Worm (Caenorhabditis elegans) whole organism, L4 larva: ENCODE data around the gene cyp-13A2.

Source experiments
- F49E8.2 ChIP-seq: sonication (generic microtip); optimal IDR thresholded peaks from 2 replicates; lab custom pipeline; 2016; ENCODE audit warnings: missing compliant biosample characterization, mild to moderate bottlenecking, missing genetic modification characterization, borderline replicate concordance
- T20F7.1 ChIP-seq: fragments of 200-800 bp; sonication (Bioruptor generic); optimal IDR thresholded peaks from 2 replicates; lab custom pipeline; 2018; ENCODE audit warnings: mild to moderate bottlenecking, missing genetic modification characterization, missing compliant biosample characterization
- Y5F2A.4 ChIP-seq: fragments of 200-800 bp; sonication (Bioruptor generic); optimal IDR thresholded peaks from 2 replicates; lab custom pipeline; 2018; ENCODE audit warnings: mild to moderate bottlenecking, missing genetic modification characterization, missing compliant biosample characterization
- aha-1 ChIP-seq: fragments of 150-350 bp; peaks from one replicate; lab custom pipeline; 2014; ENCODE audit warnings: missing biosample characterization, missing genetic modification characterization
- attf-4 ChIP-seq: sonication (generic microtip); optimal IDR thresholded peaks from 3 replicates; lab custom pipeline; 2017; ENCODE audit warnings: missing biosample characterization, missing genetic modification characterization
- ceh-20 ChIP-seq: fragments of 200-800 bp; sonication (Bioruptor generic); IDR thresholded peaks from 2 replicates; pipeline ENCODE4 v1.3.6; 2022; ENCODE audit warnings: missing genetic modification reagents, missing genetic modification characterization, missing compliant biosample characterization
- ceh-28 ChIP-seq: fragments of 150-350 bp; optimal IDR thresholded peaks from 2 replicates; lab custom pipeline; 2014; ENCODE audit warnings: missing biosample characterization, missing genetic modification reagents, missing genetic modification characterization
- cey-2 ChIP-seq: sonication (generic microtip); optimal IDR thresholded peaks from 3 replicates; lab custom pipeline; 2017; ENCODE audit warnings: missing genetic modification characterization, mild to moderate bottlenecking, missing compliant biosample characterization, antibody characterized with exemption, borderline replicate concordance; ENCODE audit not compliant: insufficient read depth
- daf-16 ChIP-seq, 3 experiments: sonication (generic microtip); optimal IDR thresholded peaks; 2 replicates each; lab custom pipeline; 2016 to 2017; ENCODE audit warnings: missing genetic modification characterization in 3 of 3, missing genetic modification reagents in 3 of 3, mild to moderate bottlenecking in 2 of 3, missing compliant biosample characterization in 2 of 3, missing biosample characterization in 1 of 3, moderate library complexity in 1 of 3
- dmd-6 ChIP-seq: fragments of 200-800 bp; sonication (Bioruptor generic); IDR thresholded peaks from 2 replicates; pipeline ENCODE4 v1.3.6; 2022; ENCODE audit warnings: missing genetic modification reagents, missing genetic modification characterization, missing compliant biosample characterization
- dve-1 ChIP-seq: sonication (generic microtip); optimal IDR thresholded peaks from 2 replicates; lab custom pipeline; 2017; ENCODE audit warnings: antibody characterized with exemption, mild to moderate bottlenecking, missing genetic modification characterization, missing compliant biosample characterization; ENCODE audit not compliant: insufficient read depth
- hlh-11 ChIP-seq: fragments of 200-800 bp; sonication (Bioruptor generic); optimal IDR thresholded peaks from 2 replicates; lab custom pipeline; 2018; ENCODE audit warnings: mild to moderate bottlenecking, missing genetic modification characterization, missing compliant biosample characterization
- hlh-30 ChIP-seq: sonication (generic microtip); optimal IDR thresholded peaks from 2 replicates; lab custom pipeline; 2017; ENCODE audit warnings: antibody characterized with exemption, mild to moderate bottlenecking, missing genetic modification characterization, missing compliant biosample characterization; ENCODE audit not compliant: insufficient read depth
- lim-7 ChIP-seq: fragments of 200-800 bp; sonication (Bioruptor generic); IDR thresholded peaks from 2 replicates; pipeline ENCODE4 v1.3.6; 2022; ENCODE audit warnings: missing genetic modification characterization, missing compliant biosample characterization
- lin-1 ChIP-seq: fragments of 200-800 bp; sonication (Bioruptor generic); IDR thresholded peaks from 2 replicates; pipeline ENCODE4 v1.3.6; 2022; ENCODE audit warnings: missing genetic modification reagents, missing genetic modification characterization, missing compliant biosample characterization
- mdl-1 ChIP-seq, 2 experiments: fragments of 150-350 bp in 1 of 2; sonication (generic microtip) in 1 of 2; optimal IDR thresholded peaks; 2 replicates each; lab custom pipeline; 2014 to 2017; ENCODE audit warnings: missing biosample characterization in 2 of 2, missing genetic modification characterization in 2 of 2
- mep-1 ChIP-seq: fragments of 150-350 bp; sonication (generic microtip); optimal IDR thresholded peaks from 3 replicates; lab custom pipeline; 2014; ENCODE audit warnings: missing biosample characterization, missing genetic modification characterization
- mxl-3 ChIP-seq: fragments of 200-800 bp; sonication (Bioruptor generic); optimal IDR thresholded peaks from 2 replicates; lab custom pipeline; 2018; ENCODE audit warnings: mild to moderate bottlenecking, missing genetic modification characterization, missing compliant biosample characterization
- nhr-10 ChIP-seq: fragments of 150-350 bp; optimal IDR thresholded peaks from 2 replicates; lab custom pipeline; 2014; ENCODE audit warnings: missing biosample characterization, missing genetic modification characterization
- nhr-102 ChIP-seq: sonication (generic microtip); optimal IDR thresholded peaks from 2 replicates; lab custom pipeline; 2016; ENCODE audit warnings: mild to moderate bottlenecking, missing genetic modification characterization, moderate library complexity, missing compliant biosample characterization
- nhr-25 ChIP-seq: sonication (generic microtip); optimal IDR thresholded peaks from 2 replicates; lab custom pipeline; 2017; ENCODE audit warnings: missing genetic modification characterization, mild to moderate bottlenecking, missing compliant biosample characterization, antibody characterized with exemption, moderate library complexity, borderline replicate concordance; ENCODE audit not compliant: insufficient read depth
- nhr-28 ChIP-seq: fragments of 150-350 bp; optimal IDR thresholded peaks from 2 replicates; lab custom pipeline; 2014; ENCODE audit warnings: missing biosample characterization, missing genetic modification characterization
- nhr-42 ChIP-seq: fragments of 200-800 bp; sonication (Bioruptor generic); IDR thresholded peaks from 2 replicates; pipeline ENCODE4 v1.3.6; 2022; ENCODE audit warnings: missing genetic modification characterization, missing compliant biosample characterization
- nhr-48 ChIP-seq: sonication (generic microtip); optimal IDR thresholded peaks from 2 replicates; lab custom pipeline; 2016; ENCODE audit warnings: mild to moderate bottlenecking, missing genetic modification characterization, missing compliant biosample characterization
- nhr-6 ChIP-seq: fragments of 150-350 bp; optimal IDR thresholded peaks from 2 replicates; lab custom pipeline; 2014; ENCODE audit warnings: missing biosample characterization, missing genetic modification characterization
- nhr-77 ChIP-seq: fragments of 150-350 bp; optimal IDR thresholded peaks from 2 replicates; lab custom pipeline; 2014; ENCODE audit warnings: missing biosample characterization, missing genetic modification characterization
- pha-4 ChIP-seq, 2 experiments: fragments of 150-350 bp in 1 of 2; fragments of 200-800 bp in 1 of 2; sonication (Bioruptor generic) in 1 of 2; IDR thresholded peaks in 1 of 2; optimal IDR thresholded peaks in 1 of 2; 2 replicates each; pipeline versions ENCODE4 v1.3.6 to Lab custom; 2014 to 2022; ENCODE audit warnings: missing genetic modification characterization in 2 of 2, missing genetic modification reagents in 2 of 2, missing biosample characterization in 1 of 2, missing compliant biosample characterization in 1 of 2
- pqm-1 ChIP-seq: sonication (generic microtip); optimal IDR thresholded peaks from 2 replicates; lab custom pipeline; 2017; ENCODE audit warnings: missing biosample characterization, missing genetic modification characterization
- spr-3 ChIP-seq: fragments of 200-800 bp; sonication (Bioruptor generic); optimal IDR thresholded peaks from 2 replicates; lab custom pipeline; 2018; ENCODE audit warnings: mild to moderate bottlenecking, missing genetic modification characterization, missing compliant biosample characterization
- tra-1 ChIP-seq: fragments of 200-800 bp; sonication (Bioruptor generic); IDR thresholded peaks from 2 replicates; pipeline ENCODE4 v1.3.6; 2022; ENCODE audit warnings: missing genetic modification reagents, missing genetic modification characterization, missing compliant biosample characterization
- unc-62 ChIP-seq, 3 experiments: fragments of 150-350 bp in 1 of 3; sonication (generic microtip); optimal IDR thresholded peaks in 2 of 3; peaks in 1 of 3; 1 replicate in 1 of 3; 2 replicates in 2 of 3; lab custom pipeline; 2014 to 2017; ENCODE audit warnings: missing biosample characterization in 3 of 3, missing genetic modification characterization in 3 of 3, missing genetic modification reagents in 3 of 3, missing genotype in 1 of 3
- zfp-2 ChIP-seq: sonication (generic microtip); optimal IDR thresholded peaks from 2 replicates; lab custom pipeline; 2016; ENCODE audit warnings: mild to moderate bottlenecking, missing genetic modification characterization, missing compliant biosample characterization
- zip-2 ChIP-seq: fragments of 150-350 bp; optimal IDR thresholded peaks from 2 replicates; lab custom pipeline; 2014; ENCODE audit warnings: missing biosample characterization, missing genetic modification characterization
- ztf-11 ChIP-seq: fragments of 150-350 bp; optimal IDR thresholded peaks from 2 replicates; lab custom pipeline; 2014; ENCODE audit warnings: missing biosample characterization, missing genetic modification characterization

cyp-13A2 gene

DNA sequence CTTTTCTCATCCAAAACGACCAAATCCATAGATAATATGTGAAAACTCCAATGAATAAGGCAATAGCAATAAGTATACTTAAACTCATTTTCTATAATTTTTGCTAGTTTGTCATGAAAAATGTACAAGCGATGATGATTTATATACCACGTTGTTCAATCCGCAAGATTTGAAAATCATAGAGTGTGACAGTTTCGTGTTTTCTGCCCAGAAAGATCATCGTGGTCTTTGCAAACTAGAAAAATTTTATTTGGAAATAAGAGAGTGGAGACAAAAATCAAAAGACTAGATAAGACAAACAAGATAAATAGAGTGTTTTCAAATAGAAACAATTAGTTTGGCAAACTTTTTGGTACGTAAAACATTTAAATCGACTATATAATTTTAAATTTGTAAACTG lies 5.8 kb upstream of the cyp-13A2 start, which contains the start of gene cyp-13A3:
Gene cyp-13A3, minus strand, starts transcription at position 101 of the 400 bp plus-strand sequence.
- TF ChIP-seq nhr-6 (tag; lab: Kevin White, UChicago) (no peak), T20F7.1 (no peak), cey-2 (no peak), Y5F2A.4 (GFP tag; lab: Kevin White, UChicago) (no peak), zip-2 (tag; lab: Kevin White, UChicago) (no peak), zfp-2 (no peak), F49E8.2 (tag; lab: Kevin White, UChicago) (no peak)

DNA sequence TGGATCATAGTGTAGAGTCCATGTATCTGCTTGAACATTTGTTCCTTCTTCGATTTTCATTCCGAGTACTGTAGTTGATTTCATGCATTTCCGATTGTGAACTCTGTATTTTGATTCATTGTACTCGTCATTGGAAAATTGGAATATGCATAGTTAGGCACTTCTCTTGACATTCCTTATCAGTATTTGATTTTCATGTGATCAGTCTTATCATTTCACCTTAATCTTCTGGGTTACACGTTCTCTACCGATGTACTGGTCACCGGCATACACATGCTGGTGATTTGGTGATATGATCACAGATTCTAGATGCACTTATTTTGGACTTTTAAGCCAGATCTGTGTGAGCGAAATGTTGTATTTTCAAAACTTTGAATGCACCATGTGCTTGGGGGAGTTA lies 3.8 kb upstream of the cyp-13A2 start:
- TF ChIP-seq hlh-30 (tag; lab: Kevin White, UChicago) (peak; percentile 62), nhr-42 (no peak), nhr-102 (tag; lab: Kevin White, UChicago) (peak; percentile 93), aha-1 (no peak), nhr-77 (tag; lab: Kevin White, UChicago) (peak; percentile 88), ceh-20 (GFP tag; lab: Robert Waterston, UW) (no peak), lin-1 (peak; percentile 71; the same call in 1 of the 2 replicates), mdl-1 (tag; optimal IDR thresholded peaks at IDR 0.05; lab: Kevin White, UChicago) (peak in 1 of 2 experiments; percentile 70), hlh-11 (tag; lab: Kevin White, UChicago) (peak; percentile 91), tra-1 (GFP tag; lab: Robert Waterston, UW) (0 out of 2 replicates have a peak, but pooled peaks have one; percentile 53), mxl-3 (GFP tag; lab: Kevin White, UChicago) (peak; percentile 69), pha-4 (GFP tag; IDR thresholded peaks at IDR 0.05; lab: Robert Waterston, UW) (no peak), pha-4 (tag; optimal IDR thresholded peaks at IDR 0.05; lab: Kevin White, UChicago) (no peak), unc-62 (GFP tag; optimal IDR thresholded peaks at IDR 0.05 in 1 of 2; lab: Kevin White, UChicago) (peak in 1 of 2 experiments; percentile 98), unc-62 (tag; optimal IDR thresholded peaks at IDR 0.05; lab: Kevin White, UChicago) (no peak), pqm-1 (tag; lab: Kevin White, UChicago) (peak; percentile 94), daf-16 (GFP tag; optimal IDR thresholded peaks at IDR 0.05; lab: Kevin White, UChicago) (no peak), daf-16 (tag; optimal IDR thresholded peaks at IDR 0.05; lab: Kevin White, UChicago) (peak; percentile 82), T20F7.1 (no peak), spr-3 (GFP tag; lab: Kevin White, UChicago) (no peak), dmd-6 (GFP tag; lab: Robert Waterston, UW) (peak; percentile 96), attf-4 (tag; lab: Kevin White, UChicago) (no peak), nhr-48 (tag; lab: Kevin White, UChicago) (peak; percentile 72), mep-1 (tag; lab: Kevin White, UChicago) (peak; percentile 2), nhr-28 (tag; lab: Kevin White, UChicago) (peak; percentile 87), lim-7 (no peak), nhr-10 (peak; percentile 57), dve-1 (tag; lab: Kevin White, UChicago) (peak; percentile 84)

DNA sequence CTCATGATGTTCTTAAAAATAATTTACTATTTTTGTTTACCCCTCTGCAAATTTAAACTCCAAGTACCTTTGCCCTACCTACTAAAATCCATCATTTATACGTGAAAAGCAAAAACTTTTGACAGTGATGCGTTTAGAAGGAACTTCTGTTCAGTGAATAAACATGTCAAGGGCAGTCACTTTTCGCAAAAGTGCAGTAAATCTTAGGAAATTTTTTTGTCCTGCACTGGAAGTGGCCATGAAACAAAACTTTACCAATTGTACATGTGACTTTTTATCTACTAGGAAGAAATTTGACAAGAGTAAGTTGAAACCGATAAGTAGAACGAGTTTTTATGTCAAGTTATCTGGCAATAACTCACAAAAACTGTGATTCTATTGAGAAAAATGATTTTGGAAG lies 1.2 kb downstream of the cyp-13A2 start:
- no peak for TF ChIP-seq nhr-6 (tag; lab: Kevin White, UChicago)
- TF ChIP-seq nhr-25 (tag; lab: Kevin White, UChicago), result peak; percentile 14

DNA sequence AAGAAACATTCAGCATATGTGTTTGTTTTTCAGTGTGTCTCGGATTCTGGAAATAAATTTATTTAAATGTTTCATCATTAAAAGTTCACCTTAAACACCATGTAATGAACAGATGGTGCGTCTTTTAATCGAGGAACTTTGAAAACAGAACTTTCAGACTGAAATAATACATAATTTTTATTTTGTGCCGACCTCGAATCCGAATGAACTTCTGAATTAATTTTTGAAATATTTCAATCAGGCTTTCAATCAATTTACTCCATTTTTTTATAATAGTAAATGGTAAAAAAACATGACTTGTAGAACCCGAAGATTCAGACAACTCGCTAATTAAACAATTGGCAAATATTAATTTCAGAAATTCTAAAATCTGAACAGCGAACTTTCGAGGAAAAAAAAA lies 5.1 kb downstream of the cyp-13A2 start, which contains the start of gene T10B9.14:
Gene T10B9.14, minus strand, starts transcription at position 101 of the 400 bp plus-strand sequence.
- TF ChIP-seq lin-1 (no peak), ceh-28 (no peak), ceh-20 (GFP tag; lab: Robert Waterston, UW) (no peak), ztf-11 (tag; lab: Kevin White, UChicago) (no peak)
- TF ChIP-seq, all 104 proteins: peak for 0
